Worm (Caenorhabditis elegans): ENCODE data around the gene dnj-1.

- TF ChIP-seq ama-1 (optimal IDR thresholded peaks at IDR 0.05), result no peak
- TF ChIP-seq aly-1 (tag; optimal IDR thresholded peaks at IDR 0.05), result no peak
- TF ChIP-seq hmg-4 (GFP tag; optimal IDR thresholded peaks at IDR 0.05), result no peak
- no peak for TF ChIP-seq ceh-13 (GFP tag; optimal IDR thresholded peaks at IDR 0.05)
Observed at ce11 chrIV:11259485-11259972, 39.3 kb upstream of the dnj-1 start, which contains the start of gene gtl-1.
